Worm (Caenorhabditis elegans) whole organism, L4 larva: ENCODE data around the gene mep-1.
A peak's percentile ranks its signal among the peaks of the same experiment; 100 is the strongest.

ENCODE experiments used
- F10B5.3 ChIP-seq: sonication (generic microtip); optimal IDR thresholded peaks from 2 replicates; lab custom pipeline; 2016; ENCODE audit warnings: mild to moderate bottlenecking, missing genetic modification characterization, missing compliant biosample characterization
- F44E2.7 ChIP-seq: fragments of 200-800 bp; sonication (Bioruptor generic); IDR thresholded peaks from 2 replicates; pipeline ENCODE4 v2.1.2; 2022; ENCODE audit warnings: missing genetic modification characterization, missing compliant biosample characterization
- R02D3.7 ChIP-seq: fragments of 150-350 bp; sonication (generic microtip); optimal IDR thresholded peaks from 3 replicates; lab custom pipeline; 2014; ENCODE audit warnings: missing biosample characterization, missing genetic modification characterization
- Y5F2A.4 ChIP-seq: fragments of 200-800 bp; sonication (Bioruptor generic); optimal IDR thresholded peaks from 2 replicates; lab custom pipeline; 2018; ENCODE audit warnings: mild to moderate bottlenecking, missing genetic modification characterization, missing compliant biosample characterization
- Y75B8A.6 ChIP-seq: fragments of 200-800 bp; sonication (Bioruptor generic); IDR thresholded peaks from 2 replicates; pipeline ENCODE4 v1.3.6; 2022; ENCODE audit warnings: missing genetic modification reagents, missing genetic modification characterization, missing compliant biosample characterization
- ZK546.5 ChIP-seq, 2 experiments: sonication (generic microtip); optimal IDR thresholded peaks; 2 replicates each; lab custom pipeline; 2017; ENCODE audit warnings: missing biosample characterization in 2 of 2, missing genetic modification characterization in 2 of 2
- aly-2 ChIP-seq: sonication (generic microtip); optimal IDR thresholded peaks from 2 replicates; lab custom pipeline; 2018; ENCODE audit warnings: missing biosample characterization, missing genetic modification characterization
- ama-1 ChIP-seq: fragments of 150-350 bp; optimal IDR thresholded peaks from 2 replicates; lab custom pipeline; 2014; ENCODE audit warnings: inconsistent platforms, mixed read lengths
- attf-4 ChIP-seq: sonication (generic microtip); optimal IDR thresholded peaks from 3 replicates; lab custom pipeline; 2017; ENCODE audit warnings: missing biosample characterization, missing genetic modification characterization
- ceh-28 ChIP-seq: fragments of 150-350 bp; optimal IDR thresholded peaks from 2 replicates; lab custom pipeline; 2014; ENCODE audit warnings: missing biosample characterization, missing genetic modification reagents, missing genetic modification characterization
- ceh-44 ChIP-seq: fragments of 200-800 bp; sonication (Bioruptor generic); IDR thresholded peaks from 2 replicates; pipeline ENCODE4 v1.3.6; 2022; ENCODE audit warnings: missing genetic modification reagents, missing genetic modification characterization, missing compliant biosample characterization
- ceh-62 ChIP-seq: sonication (generic microtip); optimal IDR thresholded peaks from 2 replicates; lab custom pipeline; 2017; ENCODE audit warnings: missing biosample characterization, missing genetic modification characterization
- ctbp-1 ChIP-seq: fragments of 200-800 bp; sonication (Bioruptor generic); IDR thresholded peaks from 2 replicates; pipeline ENCODE4 v1.3.6; 2022; ENCODE audit warnings: missing genetic modification reagents, missing genetic modification characterization, missing compliant biosample characterization
- daf-12 ChIP-seq: fragments of 150-350 bp; optimal IDR thresholded peaks from 2 replicates; lab custom pipeline; 2014; ENCODE audit warnings: missing biosample characterization, missing genetic modification reagents, missing genetic modification characterization
- daf-16 ChIP-seq, 3 experiments: sonication (generic microtip); optimal IDR thresholded peaks; 2 replicates each; lab custom pipeline; 2016 to 2017; ENCODE audit warnings: missing genetic modification characterization in 3 of 3, missing genetic modification reagents in 3 of 3, mild to moderate bottlenecking in 2 of 3, missing compliant biosample characterization in 2 of 3, missing biosample characterization in 1 of 3, moderate library complexity in 1 of 3
- dmd-6 ChIP-seq: fragments of 200-800 bp; sonication (Bioruptor generic); IDR thresholded peaks from 2 replicates; pipeline ENCODE4 v1.3.6; 2022; ENCODE audit warnings: missing genetic modification reagents, missing genetic modification characterization, missing compliant biosample characterization
- duxl-1 ChIP-seq: sonication (generic microtip); optimal IDR thresholded peaks from 2 replicates; lab custom pipeline; 2016; ENCODE audit warnings: mild to moderate bottlenecking, missing genetic modification characterization, moderate library complexity, missing compliant biosample characterization; ENCODE audit not compliant: poor library complexity
- dve-1 ChIP-seq: sonication (generic microtip); optimal IDR thresholded peaks from 2 replicates; lab custom pipeline; 2017; ENCODE audit warnings: antibody characterized with exemption, mild to moderate bottlenecking, missing genetic modification characterization, missing compliant biosample characterization; ENCODE audit not compliant: insufficient read depth
- fkh-10 ChIP-seq: fragments of 150-350 bp; optimal IDR thresholded peaks from 2 replicates; lab custom pipeline; 2014; ENCODE audit warnings: missing biosample characterization, missing genetic modification reagents, missing genetic modification characterization
- fos-1 ChIP-seq: fragments of 150-350 bp; optimal IDR thresholded peaks from 2 replicates; lab custom pipeline; 2014; ENCODE audit warnings: missing biosample characterization, missing genetic modification characterization
- hif-1 ChIP-seq, 2 experiments: sonication (generic microtip); optimal IDR thresholded peaks; 2 replicates each; lab custom pipeline; 2016 to 2017; ENCODE audit warnings: missing compliant biosample characterization in 2 of 2, missing genetic modification characterization in 2 of 2, missing genetic modification reagents in 2 of 2, missing genotype in 2 of 2, mild to moderate bottlenecking in 1 of 2
- hlh-11 ChIP-seq: fragments of 200-800 bp; sonication (Bioruptor generic); optimal IDR thresholded peaks from 2 replicates; lab custom pipeline; 2018; ENCODE audit warnings: mild to moderate bottlenecking, missing genetic modification characterization, missing compliant biosample characterization
- hlh-30 ChIP-seq: sonication (generic microtip); optimal IDR thresholded peaks from 2 replicates; lab custom pipeline; 2017; ENCODE audit warnings: antibody characterized with exemption, mild to moderate bottlenecking, missing genetic modification characterization, missing compliant biosample characterization; ENCODE audit not compliant: insufficient read depth
- hmg-1.1 ChIP-seq: fragments of 200-800 bp; sonication (Bioruptor generic); IDR thresholded peaks from 2 replicates; pipeline ENCODE4 v1.3.6; 2022; ENCODE audit warnings: missing genetic modification reagents, missing genetic modification characterization, missing compliant biosample characterization
- lim-7 ChIP-seq: fragments of 200-800 bp; sonication (Bioruptor generic); IDR thresholded peaks from 2 replicates; pipeline ENCODE4 v1.3.6; 2022; ENCODE audit warnings: missing genetic modification characterization, missing compliant biosample characterization
- lin-13 ChIP-seq: fragments of 150-350 bp; optimal IDR thresholded peaks from 2 replicates; lab custom pipeline; 2014; ENCODE audit warnings: missing biosample characterization, missing genetic modification reagents, missing genetic modification characterization
- lin-15B ChIP-seq: fragments of 150-350 bp; sonication (generic microtip); optimal IDR thresholded peaks from 3 replicates; lab custom pipeline; 2014; ENCODE audit warnings: missing biosample characterization, missing genetic modification characterization
- lin-29 ChIP-seq: fragments of 200-800 bp; sonication (Bioruptor generic); IDR thresholded peaks from 2 replicates; pipeline ENCODE4 v1.3.6; 2022; ENCODE audit warnings: missing genetic modification reagents, missing genetic modification characterization, missing compliant biosample characterization
- lin-38 ChIP-seq: fragments of 200-800 bp; sonication (Bioruptor generic); IDR thresholded peaks from 2 replicates; pipeline ENCODE4 v1.3.6; 2022; ENCODE audit warnings: missing genetic modification reagents, missing genetic modification characterization, missing compliant biosample characterization
- lsy-2 ChIP-seq, 2 experiments: fragments of 150-350 bp in 1 of 2; sonication (generic microtip) in 1 of 2; optimal IDR thresholded peaks; 2 replicates each; lab custom pipeline; 2014 to 2017; ENCODE audit warnings: missing biosample characterization in 2 of 2, missing genetic modification characterization in 2 of 2
- madf-9 ChIP-seq: fragments of 200-800 bp; sonication (Bioruptor generic); conservative IDR thresholded peaks from 2 replicates; pipeline ENCODE4 v1.3.6; 2022; ENCODE audit warnings: missing genetic modification reagents, missing genetic modification characterization, missing compliant biosample characterization
- mdl-1 ChIP-seq, 2 experiments: fragments of 150-350 bp in 1 of 2; sonication (generic microtip) in 1 of 2; optimal IDR thresholded peaks; 2 replicates each; lab custom pipeline; 2014 to 2017; ENCODE audit warnings: missing biosample characterization in 2 of 2, missing genetic modification characterization in 2 of 2
- mes-2 ChIP-seq: sonication (generic microtip); optimal IDR thresholded peaks from 2 replicates; lab custom pipeline; 2016; ENCODE audit warnings: missing genotype, mild to moderate bottlenecking, missing genetic modification characterization, missing compliant biosample characterization; ENCODE audit not compliant: poor library complexity, severe bottlenecking
- mxl-3 ChIP-seq: fragments of 200-800 bp; sonication (Bioruptor generic); optimal IDR thresholded peaks from 2 replicates; lab custom pipeline; 2018; ENCODE audit warnings: mild to moderate bottlenecking, missing genetic modification characterization, missing compliant biosample characterization
- nhr-102 ChIP-seq: sonication (generic microtip); optimal IDR thresholded peaks from 2 replicates; lab custom pipeline; 2016; ENCODE audit warnings: mild to moderate bottlenecking, missing genetic modification characterization, moderate library complexity, missing compliant biosample characterization
- nhr-48 ChIP-seq: sonication (generic microtip); optimal IDR thresholded peaks from 2 replicates; lab custom pipeline; 2016; ENCODE audit warnings: mild to moderate bottlenecking, missing genetic modification characterization, missing compliant biosample characterization
- nhr-77 ChIP-seq: fragments of 150-350 bp; optimal IDR thresholded peaks from 2 replicates; lab custom pipeline; 2014; ENCODE audit warnings: missing biosample characterization, missing genetic modification characterization
- pha-4 ChIP-seq, 2 experiments: fragments of 150-350 bp in 1 of 2; fragments of 200-800 bp in 1 of 2; sonication (Bioruptor generic) in 1 of 2; IDR thresholded peaks in 1 of 2; optimal IDR thresholded peaks in 1 of 2; 2 replicates each; pipeline versions ENCODE4 v1.3.6 to Lab custom; 2014 to 2022; ENCODE audit warnings: missing genetic modification characterization in 2 of 2, missing genetic modification reagents in 2 of 2, missing biosample characterization in 1 of 2, missing compliant biosample characterization in 1 of 2
- rbr-2 ChIP-seq: sonication (generic microtip); optimal IDR thresholded peaks from 2 replicates; lab custom pipeline; 2016; ENCODE audit warnings: missing genotype, missing genetic modification characterization, missing compliant biosample characterization
- saeg-2 ChIP-seq: fragments of 200-800 bp; sonication (Bioruptor generic); IDR thresholded peaks from 2 replicates; pipeline ENCODE4 v1.3.6; 2022; ENCODE audit warnings: missing genetic modification reagents, missing genetic modification characterization, missing compliant biosample characterization
- set-16 ChIP-seq: fragments of 200-800 bp; sonication (Bioruptor generic); IDR thresholded peaks from 2 replicates; pipeline ENCODE4 v1.3.6; 2022; ENCODE audit warnings: missing genetic modification reagents, missing genetic modification characterization, missing compliant biosample characterization
- skn-1 ChIP-seq: fragments of 150-350 bp; optimal IDR thresholded peaks from 2 replicates; lab custom pipeline; 2014; ENCODE audit warnings: missing biosample characterization, missing genetic modification characterization
- snpc-1.2 ChIP-seq: fragments of 200-800 bp; sonication (Bioruptor generic); IDR thresholded peaks from 2 replicates; pipeline ENCODE4 v1.3.6; 2022; ENCODE audit warnings: missing genetic modification reagents, missing genetic modification characterization, missing compliant biosample characterization
- snpc-4 ChIP-seq: fragments of 150-350 bp; optimal IDR thresholded peaks from 2 replicates; lab custom pipeline; 2014; ENCODE audit warnings: missing biosample characterization, missing genetic modification characterization
- unc-130 ChIP-seq: sonication (generic microtip); optimal IDR thresholded peaks from 2 replicates; lab custom pipeline; 2016; ENCODE audit warnings: missing genetic modification reagents, missing genetic modification characterization, missing compliant biosample characterization
- unc-39 ChIP-seq: sonication (generic microtip); optimal IDR thresholded peaks from 2 replicates; lab custom pipeline; 2017; ENCODE audit warnings: missing biosample characterization, missing genetic modification characterization
- zfp-2 ChIP-seq: sonication (generic microtip); optimal IDR thresholded peaks from 2 replicates; lab custom pipeline; 2016; ENCODE audit warnings: mild to moderate bottlenecking, missing genetic modification characterization, missing compliant biosample characterization
- zfp-3 ChIP-seq: fragments of 200-800 bp; sonication (Bioruptor generic); conservative IDR thresholded peaks from 2 replicates; pipeline ENCODE4 v1.3.6; 2022; ENCODE audit warnings: missing genetic modification reagents, missing genetic modification characterization, missing compliant biosample characterization
- ztf-11 ChIP-seq: fragments of 150-350 bp; optimal IDR thresholded peaks from 2 replicates; lab custom pipeline; 2014; ENCODE audit warnings: missing biosample characterization, missing genetic modification characterization

The mep-1 gene

DNA sequence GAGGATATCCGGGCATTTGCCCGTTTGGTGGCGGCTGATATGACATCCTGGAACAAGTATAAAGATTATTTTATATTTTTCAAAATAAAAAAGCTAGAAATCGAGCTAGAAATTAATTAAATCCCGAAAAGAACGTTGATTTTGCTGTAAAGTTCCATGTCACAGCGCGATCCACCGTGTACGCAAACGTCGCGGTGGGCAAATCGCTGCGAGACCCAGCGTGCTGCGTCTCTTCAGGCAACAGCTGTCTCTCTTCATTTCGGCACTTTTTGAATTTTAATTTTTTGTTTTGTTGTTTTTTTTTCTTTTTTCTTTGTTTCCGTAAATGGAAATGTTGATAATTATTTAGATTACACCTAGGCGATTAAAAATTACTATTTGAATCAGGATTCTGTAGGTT, 41.7 kb downstream of the mep-1 start, which contains the start of gene sec-24.1:
TSS of gene sec-24.1 (minus strand) at position 49 of the 400 bp plus-strand sequence.
- TF ChIP-seq ceh-44: peak; percentile 73
- no peak for TF ChIP-seq ztf-11
- TF ChIP-seq dmd-6 (GFP tag; lab: Robert Waterston, UW): peak; percentile 54
- no peak for TF ChIP-seq Y5F2A.4
- 0 out of 2 replicates have a peak, but pooled peaks have one; percentile 16 for TF ChIP-seq snpc-1.2
- no peak for TF ChIP-seq F44E2.7 (GFP tag; lab: Robert Waterston, UW)
- TF ChIP-seq pha-4 (GFP tag; IDR thresholded peaks at IDR 0.05; lab: Robert Waterston, UW): peak; percentile 84
- no peak for TF ChIP-seq pha-4 (tag; optimal IDR thresholded peaks at IDR 0.05; lab: Kevin White, UChicago)
- no peak for TF ChIP-seq unc-39
- TF ChIP-seq hif-1 (tag; optimal IDR thresholded peaks at IDR 0.05; lab: Kevin White, UChicago): peak in 1 of 2 experiments; percentile 69
- peak; percentile 83 for TF ChIP-seq nhr-77 (tag; lab: Kevin White, UChicago)
- 0 out of 2 replicates have a peak, but pooled peaks have one; percentile 55 for TF ChIP-seq zfp-3
- TF ChIP-seq dve-1 (tag; lab: Kevin White, UChicago): peak; percentile 95
- TF ChIP-seq lin-38 (GFP tag; lab: Robert Waterston, UW): peak; percentile 80
- TF ChIP-seq hmg-1.1: peak; percentile 92
- peak; percentile 82 for TF ChIP-seq rbr-2 (tag; lab: Kevin White, UChicago)
- peak; percentile 25 for TF ChIP-seq mxl-3 (GFP tag; lab: Kevin White, UChicago)
- TF ChIP-seq nhr-102 (tag; lab: Kevin White, UChicago): peak; percentile 91
- TF ChIP-seq R02D3.7 (tag; lab: Kevin White, UChicago): no peak
- TF ChIP-seq mdl-1 (tag; optimal IDR thresholded peaks at IDR 0.05; lab: Kevin White, UChicago): peak; percentile 25 to 40
- TF ChIP-seq daf-12: no peak
- TF ChIP-seq lin-13 (GFP tag; lab: Kevin White, UChicago): peak; percentile 52
- TF ChIP-seq snpc-4 (tag; lab: Kevin White, UChicago): no peak
- no peak for TF ChIP-seq attf-4
- peak in 1 of 2 experiments; percentile 18 for TF ChIP-seq ZK546.5 (tag; optimal IDR thresholded peaks at IDR 0.05; lab: Kevin White, UChicago)
- no peak for TF ChIP-seq fos-1 (tag; lab: Kevin White, UChicago)
- TF ChIP-seq zfp-2: peak; percentile 7
- peak; percentile 49; the same call in 1 of the 2 replicates for TF ChIP-seq set-16 (GFP tag; lab: Robert Waterston, UW)
- no peak for TF ChIP-seq ama-1
- peak; percentile 42 for TF ChIP-seq fkh-10 (GFP tag; lab: Kevin White, UChicago)
- no peak for TF ChIP-seq Y75B8A.6
- no peak for TF ChIP-seq skn-1 (tag; lab: Kevin White, UChicago)
- no peak for TF ChIP-seq ceh-28 (tag; lab: Kevin White, UChicago)
- TF ChIP-seq hlh-30 (tag; lab: Kevin White, UChicago): peak; percentile 89
- TF ChIP-seq hlh-11 (tag; lab: Kevin White, UChicago): peak; percentile 96
- peak; percentile 87 for TF ChIP-seq duxl-1 (tag; lab: Kevin White, UChicago)
- TF ChIP-seq ctbp-1 (GFP tag; lab: Robert Waterston, UW): peak; percentile 71
- peak; percentile 93 for TF ChIP-seq mes-2 (tag; lab: Kevin White, UChicago)
- no peak for TF ChIP-seq ceh-62 (tag; lab: Kevin White, UChicago)
- TF ChIP-seq nhr-48 (tag; lab: Kevin White, UChicago): peak; percentile 61
- no peak for TF ChIP-seq lim-7 (GFP tag; lab: Robert Waterston, UW)
- no peak for TF ChIP-seq lin-15B (tag; lab: Kevin White, UChicago)
- no peak for TF ChIP-seq aly-2 (tag; lab: Kevin White, UChicago)
- peak; percentile 28 for TF ChIP-seq unc-130 (GFP tag; lab: Kevin White, UChicago)
- peak; percentile 62; the same call in 1 of the 2 replicates for TF ChIP-seq lin-29
- TF ChIP-seq saeg-2 (GFP tag; lab: Robert Waterston, UW): 0 out of 2 replicates have a peak, but pooled peaks have one; percentile 44
- TF ChIP-seq daf-16 (GFP tag; optimal IDR thresholded peaks at IDR 0.05; lab: Kevin White, UChicago): peak in 1 of 2 experiments; percentile 58
- peak; percentile 54 for TF ChIP-seq daf-16 (tag; optimal IDR thresholded peaks at IDR 0.05; lab: Kevin White, UChicago)
- peak; percentile 99 to 100 for TF ChIP-seq lsy-2 (tag; optimal IDR thresholded peaks at IDR 0.05; lab: Kevin White, UChicago)
- peak; percentile 55; the same call in 1 of the 2 replicates for TF ChIP-seq madf-9 (GFP tag; lab: Robert Waterston, UW)
- TF ChIP-seq F10B5.3: peak; percentile 41
